Fruit fly (Drosophila melanogaster) whole organism, embryonic: ENCODE measurements around the gene Pi3K21B.

Experiments used
- ATbp ChIP-seq: fragments of 200-800 bp; sonication (Bioruptor generic); optimal IDR thresholded peaks from 2 replicates; lab custom pipeline; 2017; ENCODE audit warnings: missing biosample characterization, mild to moderate bottlenecking, missing genetic modification characterization, missing genetic modification reagents
- Ada2b ChIP-seq: fragments of 200-800 bp; sonication (Bioruptor generic); IDR thresholded peaks from 2 replicates; pipeline ENCODE4 v1.3.6; 2022; ENCODE audit warnings: missing biosample characterization, missing genetic modification characterization
- Antp ChIP-seq: fragments of 200-800 bp; sonication (Bioruptor generic); optimal IDR thresholded peaks from 3 replicates; lab custom pipeline; 2016; ENCODE audit warnings: missing biosample characterization, missing genetic modification characterization
- BEAF-32 ChIP-seq: fragments of 200-800 bp; sonication (Bioruptor generic); optimal IDR thresholded peaks from 3 replicates; lab custom pipeline; 2017; ENCODE audit warnings: missing biosample characterization, missing genetic modification characterization, mild to moderate bottlenecking, moderate library complexity, missing genetic modification reagents
- BtbVII ChIP-seq: fragments of 200-800 bp; sonication (Bioruptor generic); optimal IDR thresholded peaks from 3 replicates; lab custom pipeline; 2017; ENCODE audit warnings: missing biosample characterization, mild to moderate bottlenecking, missing genetic modification characterization
- CG10543 ChIP-seq: fragments of 200-800 bp; sonication (Bioruptor generic); optimal IDR thresholded peaks from 3 replicates; lab custom pipeline; 2017; ENCODE audit warnings: missing biosample characterization, mild to moderate bottlenecking, missing genetic modification characterization, moderate library complexity
- CG10979 ChIP-seq: fragments of 200-800 bp; sonication (Bioruptor generic); optimal IDR thresholded peaks from 2 replicates; lab custom pipeline; 2018; ENCODE audit warnings: missing biosample characterization, mild to moderate bottlenecking, missing genetic modification characterization, moderate library complexity
- CG11504 ChIP-seq: fragments of 200-800 bp; sonication (Bioruptor generic); optimal IDR thresholded peaks from 3 replicates; lab custom pipeline; 2019; ENCODE audit warnings: missing biosample characterization, mild to moderate bottlenecking, missing genetic modification characterization, moderate library complexity
- CG13296 ChIP-seq: fragments of 200-800 bp; sonication (Bioruptor generic); optimal IDR thresholded peaks from 3 replicates; lab custom pipeline; 2018; ENCODE audit warnings: missing biosample characterization, mild to moderate bottlenecking, missing genetic modification characterization
- CG15479 ChIP-seq: fragments of 200-800 bp; sonication (Bioruptor generic); optimal IDR thresholded peaks from 3 replicates; lab custom pipeline; 2019; ENCODE audit warnings: missing biosample characterization, mild to moderate bottlenecking, missing genetic modification characterization, moderate library complexity
- CG15601 ChIP-seq: fragments of 200-800 bp; sonication (Bioruptor generic); optimal IDR thresholded peaks from 3 replicates; lab custom pipeline; 2019; ENCODE audit warnings: missing biosample characterization, mild to moderate bottlenecking, missing genetic modification characterization, moderate library complexity
- CG17359 ChIP-seq: fragments of 200-800 bp; sonication (Bioruptor generic); optimal IDR thresholded peaks from 3 replicates; lab custom pipeline; 2018; ENCODE audit warnings: missing biosample characterization, mild to moderate bottlenecking, missing genetic modification characterization, moderate library complexity
- CG18262 ChIP-seq: fragments of 200-800 bp; optimal IDR thresholded peaks from 3 replicates; lab custom pipeline; 2019; ENCODE audit warnings: missing biosample characterization, mild to moderate bottlenecking, missing genetic modification characterization, moderate library complexity
- CG18599 ChIP-seq: fragments of 200-800 bp; sonication (Bioruptor generic); optimal IDR thresholded peaks from 3 replicates; lab custom pipeline; 2017; ENCODE audit warnings: missing biosample characterization, missing genetic modification characterization, mild to moderate bottlenecking, moderate library complexity, missing genetic modification reagents
- CG30403 ChIP-seq: fragments of 200-800 bp; sonication (Bioruptor generic); optimal IDR thresholded peaks from 3 replicates; lab custom pipeline; 2016; ENCODE audit warnings: missing biosample characterization, missing genetic modification characterization
- CG3281 ChIP-seq: fragments of 200-800 bp; sonication (Bioruptor generic); optimal IDR thresholded peaks from 3 replicates; lab custom pipeline; 2017; ENCODE audit warnings: missing biosample characterization, mild to moderate bottlenecking, missing genetic modification characterization
- CG34422 ChIP-seq: fragments of 200-800 bp; sonication (Bioruptor generic); IDR thresholded peaks from 3 replicates; pipeline ENCODE4 v1.3.6; 2022; ENCODE audit warnings: missing biosample characterization, missing genetic modification characterization
- CG9609 ChIP-seq: fragments of 200-800 bp; sonication (Bioruptor generic); optimal IDR thresholded peaks from 3 replicates; lab custom pipeline; 2016; ENCODE audit warnings: missing biosample characterization, missing genetic modification characterization
- CG9817 ChIP-seq: fragments of 200-800 bp; sonication (Bioruptor generic); optimal IDR thresholded peaks from 2 replicates; lab custom pipeline; 2018; ENCODE audit warnings: missing biosample characterization, mild to moderate bottlenecking, missing genetic modification characterization, moderate library complexity
- CoRest ChIP-seq: fragments of 200-800 bp; sonication (Bioruptor generic); optimal IDR thresholded peaks from 3 replicates; lab custom pipeline; 2018; ENCODE audit warnings: missing biosample characterization, mild to moderate bottlenecking, missing genetic modification characterization, moderate library complexity
- Doc3 ChIP-seq: fragments of 200-800 bp; sonication (Bioruptor generic); IDR thresholded peaks from 3 replicates; pipeline ENCODE4 v1.3.6; 2022; ENCODE audit warnings: missing biosample characterization, missing genetic modification characterization; ENCODE audit not compliant: partially characterized antibody
- Dp ChIP-seq: fragments of 200-800 bp; sonication (Bioruptor generic); optimal IDR thresholded peaks from 2 replicates; lab custom pipeline; 2018; ENCODE audit warnings: missing biosample characterization, mild to moderate bottlenecking, missing genetic modification characterization, moderate library complexity
- E2f2 ChIP-seq: fragments of 200-800 bp; sonication (Bioruptor generic); IDR thresholded peaks from 2 replicates; pipeline ENCODE4 v1.3.6; 2022; ENCODE audit warnings: missing biosample characterization, missing genetic modification characterization
- Fer1 ChIP-seq: fragments of 200-800 bp; sonication (Bioruptor generic); optimal IDR thresholded peaks from 2 replicates; lab custom pipeline; 2017; ENCODE audit warnings: missing biosample characterization, mild to moderate bottlenecking, missing genetic modification characterization
- HmgZ ChIP-seq: fragments of 200-800 bp; sonication (Bioruptor generic); optimal IDR thresholded peaks from 2 replicates; lab custom pipeline; 2018; ENCODE audit warnings: missing biosample characterization, mild to moderate bottlenecking, missing genetic modification characterization
- Hr3 ChIP-seq: fragments of 200-800 bp; sonication (Bioruptor generic); optimal IDR thresholded peaks from 3 replicates; lab custom pipeline; 2016; ENCODE audit warnings: missing biosample characterization, missing genetic modification characterization
- Nf-YC ChIP-seq: fragments of 200-800 bp; optimal IDR thresholded peaks from 3 replicates; lab custom pipeline; 2019; ENCODE audit warnings: missing biosample characterization, mild to moderate bottlenecking, missing genetic modification characterization, moderate library complexity
- NfI ChIP-seq: fragments of 200-800 bp; sonication (Bioruptor generic); optimal IDR thresholded peaks from 3 replicates; lab custom pipeline; 2018; ENCODE audit warnings: missing biosample characterization, mild to moderate bottlenecking, missing genetic modification characterization, moderate library complexity
- PHDP ChIP-seq: fragments of 200-800 bp; sonication (Bioruptor generic); optimal IDR thresholded peaks from 3 replicates; lab custom pipeline; 2018; ENCODE audit warnings: missing biosample characterization, mild to moderate bottlenecking, missing genetic modification characterization, moderate library complexity
- Sry-β ChIP-seq: fragments of 200-800 bp; sonication (Bioruptor generic); optimal IDR thresholded peaks from 2 replicates; lab custom pipeline; 2018; ENCODE audit warnings: missing biosample characterization, mild to moderate bottlenecking, missing genetic modification characterization, moderate library complexity
- Ssrp ChIP-seq: fragments of 200-800 bp; sonication (Bioruptor generic); optimal IDR thresholded peaks from 2 replicates; lab custom pipeline; 2018; ENCODE audit warnings: missing biosample characterization, mild to moderate bottlenecking, missing genetic modification characterization, moderate library complexity
- ab ChIP-seq: fragments of 200-800 bp; sonication (Bioruptor generic); optimal IDR thresholded peaks from 2 replicates; lab custom pipeline; 2016; ENCODE audit warnings: missing biosample characterization, missing genetic modification characterization
- amos ChIP-seq: fragments of 200-800 bp; sonication (Bioruptor generic); IDR thresholded peaks from 2 replicates; pipeline ENCODE4 v1.3.6; 2022; ENCODE audit warnings: missing biosample characterization, missing genetic modification characterization; ENCODE audit not compliant: partially characterized antibody
- aop ChIP-seq: fragments of 200-800 bp; sonication (Bioruptor generic); IDR thresholded peaks from 2 replicates; pipeline ENCODE4 v1.3.6; 2022; ENCODE audit warnings: missing biosample characterization, missing genetic modification characterization
- br ChIP-seq: fragments of >200 bp; optimal IDR thresholded peaks from 2 replicates; lab custom pipeline; 2017
- cato ChIP-seq: fragments of 200-800 bp; sonication (Bioruptor generic); optimal IDR thresholded peaks from 2 replicates; lab custom pipeline; 2016; ENCODE audit warnings: missing biosample characterization, missing genetic modification characterization, borderline replicate concordance
- crp ChIP-seq, 2 experiments: fragments of 200-800 bp; sonication (Bioruptor generic); optimal IDR thresholded peaks; 2 replicates in 1 of 2; 3 replicates in 1 of 2; lab custom pipeline; 2017; ENCODE audit warnings: missing biosample characterization in 2 of 2, missing genetic modification characterization in 2 of 2, mild to moderate bottlenecking in 1 of 2, moderate library complexity in 1 of 2
- cwo ChIP-seq: fragments of 200-800 bp; sonication (Bioruptor generic); optimal IDR thresholded peaks from 3 replicates; lab custom pipeline; 2017; ENCODE audit warnings: missing biosample characterization, missing genetic modification characterization, mild to moderate bottlenecking, moderate library complexity, missing genetic modification reagents
- dm ChIP-seq: fragments of 200-800 bp; sonication (Bioruptor generic); optimal IDR thresholded peaks from 3 replicates; lab custom pipeline; 2016; ENCODE audit warnings: missing biosample characterization, missing genetic modification characterization
- dpn ChIP-seq, 2 experiments: fragments of 200-800 bp; sonication (Bioruptor generic); optimal IDR thresholded peaks; 3 replicates each; lab custom pipeline; 2016; ENCODE audit warnings: missing biosample characterization in 2 of 2, missing genetic modification characterization in 2 of 2
- dysf ChIP-seq: fragments of 200-800 bp; sonication (Bioruptor generic); IDR thresholded peaks from 3 replicates; pipeline ENCODE4 v1.3.6; 2022; ENCODE audit warnings: missing biosample characterization, missing genetic modification characterization
- fd102C ChIP-seq: fragments of 200-800 bp; sonication (Bioruptor generic); optimal IDR thresholded peaks from 2 replicates; lab custom pipeline; 2018; ENCODE audit warnings: missing biosample characterization, mild to moderate bottlenecking, missing genetic modification characterization, moderate library complexity
- gcm2 ChIP-seq: fragments of 200-800 bp; sonication (Bioruptor generic); optimal IDR thresholded peaks from 2 replicates; lab custom pipeline; 2016; ENCODE audit warnings: missing biosample characterization, missing genetic modification characterization
- kah ChIP-seq: fragments of 200-800 bp; sonication (Bioruptor generic); optimal IDR thresholded peaks from 2 replicates; lab custom pipeline; 2018; ENCODE audit warnings: missing biosample characterization, mild to moderate bottlenecking, missing genetic modification characterization
- nmo ChIP-seq: fragments of 200-800 bp; sonication (Bioruptor generic); optimal IDR thresholded peaks from 2 replicates; lab custom pipeline; 2018; ENCODE audit warnings: missing biosample characterization, mild to moderate bottlenecking, missing genetic modification characterization, moderate library complexity
- pb ChIP-seq: fragments of 200-800 bp; sonication (Bioruptor generic); optimal IDR thresholded peaks from 3 replicates; lab custom pipeline; 2016; ENCODE audit warnings: missing biosample characterization, missing genetic modification characterization
- pho ChIP-seq: fragments of 200-800 bp; sonication (Bioruptor generic); optimal IDR thresholded peaks from 2 replicates; lab custom pipeline; 2016; ENCODE audit warnings: missing biosample characterization, missing genetic modification characterization
- run ChIP-seq: fragments of 200-800 bp; sonication (Bioruptor generic); optimal IDR thresholded peaks from 3 replicates; lab custom pipeline; 2018; ENCODE audit warnings: missing biosample characterization, mild to moderate bottlenecking, missing genetic modification characterization
- toy ChIP-seq: fragments of 200-800 bp; sonication (Bioruptor generic); IDR thresholded peaks from 2 replicates; pipeline ENCODE4 v1.3.6; 2022; ENCODE audit warnings: missing biosample characterization, missing genetic modification characterization

The Pi3K21B gene

DNA sequence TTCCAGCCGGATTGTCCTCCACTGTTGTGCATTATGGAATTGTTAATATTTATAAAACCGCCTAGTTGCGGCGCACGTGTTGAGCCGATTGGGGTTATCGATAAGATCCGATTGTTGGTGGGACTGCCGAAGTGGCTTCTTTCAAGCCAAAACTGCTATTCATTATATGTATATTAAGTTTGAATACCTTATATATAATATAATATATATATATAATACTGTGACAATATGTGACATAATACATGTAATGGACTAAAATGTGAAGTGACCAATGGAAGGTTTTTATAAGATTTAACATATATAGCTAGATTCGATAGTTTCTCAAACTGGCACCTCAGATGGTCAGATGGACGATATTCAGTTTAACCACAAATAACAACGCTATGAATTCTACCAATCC lies 24.1 kb upstream of the Pi3K21B start, which contains the start of the genes mbm and CG11555 (continued):
- TF ChIP-seq dpn (GFP tag; optimal IDR thresholded peaks at IDR 0.05; lab: Kevin White, UChicago) (peak in 1 of 2 experiments; percentile 19), BtbVII (GFP tag; lab: Kevin White, UChicago) (no peak), CG30403 (GFP tag; lab: Kevin White, UChicago) (peak; percentile 8), CG15601 (tag; lab: Kevin White, UChicago) (peak; percentile 34), kah (GFP tag; lab: Kevin White, UChicago) (peak; percentile 14), Dp (GFP tag; lab: Kevin White, UChicago) (peak; percentile 25), BEAF-32 (GFP tag; lab: Kevin White, UChicago) (peak; percentile 58), cato (GFP tag; lab: Kevin White, UChicago) (no peak), run (tag; lab: Kevin White, UChicago) (peak; percentile 36), cwo (GFP tag; lab: Kevin White, UChicago) (peak; percentile 81), CG10543 (GFP tag; lab: Kevin White, UChicago) (peak; percentile 11), aop (no peak), CG17359 (peak; percentile 31), CG10979 (tag; lab: Kevin White, UChicago) (no peak), CoRest (tag; lab: Kevin White, UChicago) (peak; percentile 60), toy (GFP tag; lab: Robert Waterston, UW) (no peak), br (no peak), Antp (GFP tag; lab: Kevin White, UChicago) (no peak), CG11504 (tag; lab: Kevin White, UChicago) (peak; percentile 49), CG15479 (GFP tag; lab: Kevin White, UChicago) (no peak), Ssrp (tag; lab: Kevin White, UChicago) (no peak), dysf (peak; percentile 24; the same call in 1 of the 3 replicates), CG3281 (GFP tag; lab: Kevin White, UChicago) (peak; percentile 47), dm (peak; percentile 84), Nf-YC (tag; lab: Kevin White, UChicago) (peak; percentile 74), CG13296 (GFP tag; lab: Kevin White, UChicago) (peak; percentile 40), fd102C (GFP tag; lab: Kevin White, UChicago) (no peak), PHDP (tag; lab: Kevin White, UChicago) (peak; percentile 41), gcm2 (no peak), NfI (GFP tag; lab: Kevin White, UChicago) (peak; percentile 24), Sry-β (GFP tag; lab: Kevin White, UChicago) (peak; percentile 98), CG18262 (tag; lab: Kevin White, UChicago) (peak; percentile 43), pb (GFP tag; lab: Kevin White, UChicago) (no peak), HmgZ (tag; lab: Kevin White, UChicago) (peak; percentile 33), CG18599 (GFP tag; lab: Kevin White, UChicago) (peak; percentile 34), E2f2 (GFP tag; lab: Robert Waterston, UW) (0 out of 2 replicates have a peak, but pooled peaks have one; percentile 27), CG9609 (GFP tag; lab: Kevin White, UChicago) (no peak), crp (GFP tag; optimal IDR thresholded peaks at IDR 0.05; lab: Kevin White, UChicago) (peak in 1 of 2 experiments; percentile 43), Ada2b (no peak), nmo (GFP tag; lab: Kevin White, UChicago) (peak; percentile 42), Hr3 (GFP tag; lab: Kevin White, UChicago) (peak; percentile 10), ab (GFP tag; lab: Kevin White, UChicago) (no peak), CG34422 (GFP tag; lab: Robert Waterston, UW) (peak; percentile 21; the same call in 1 of the 3 replicates), Doc3 (peak; percentile 61), Fer1 (GFP tag; lab: Kevin White, UChicago) (peak; percentile 49), pho (no peak), ATbp (no peak), amos (peak; percentile 34; the same call in 1 of the 2 replicates), CG9817 (peak; percentile 4)
